Worm (Caenorhabditis elegans) whole organism, late embryonic: ENCODE results near the gene pqn-51.

Source experiments
- K02D7.2 ChIP-seq: sonication (generic microtip); optimal IDR thresholded peaks from 2 replicates; lab custom pipeline; 2017; ENCODE audit warnings: mild to moderate bottlenecking, missing genetic modification characterization, missing compliant biosample characterization
- Y22D7AL.16 ChIP-seq: sonication (generic microtip); optimal IDR thresholded peaks from 2 replicates; lab custom pipeline; 2016; ENCODE audit warnings: missing genetic modification characterization, missing compliant biosample characterization
- ahr-1 ChIP-seq: sonication (generic microtip); optimal IDR thresholded peaks from 2 replicates; lab custom pipeline; 2016; ENCODE audit warnings: missing genetic modification characterization, missing compliant biosample characterization
- ama-1 ChIP-seq: fragments of 150-350 bp; optimal IDR thresholded peaks from 2 replicates; lab custom pipeline; 2014
- ceh-14 ChIP-seq: sonication (generic microtip); optimal IDR thresholded peaks from 2 replicates; lab custom pipeline; 2016; ENCODE audit warnings: missing genotype, missing genetic modification characterization, missing compliant biosample characterization
- ceh-18 ChIP-seq: sonication (generic microtip); optimal IDR thresholded peaks from 2 replicates; lab custom pipeline; 2016; ENCODE audit warnings: missing genetic modification characterization, missing compliant biosample characterization
- ceh-19 ChIP-seq: fragments of 200-800 bp; sonication (Bioruptor generic); optimal IDR thresholded peaks from 2 replicates; lab custom pipeline; 2018; ENCODE audit warnings: mild to moderate bottlenecking, missing genetic modification characterization, missing compliant biosample characterization
- ceh-24 ChIP-seq: sonication (generic microtip); optimal IDR thresholded peaks from 2 replicates; lab custom pipeline; 2016; ENCODE audit warnings: mild to moderate bottlenecking, missing genetic modification characterization, missing compliant biosample characterization
- ceh-30 ChIP-seq: fragments of 150-350 bp; optimal IDR thresholded peaks from 2 replicates; lab custom pipeline; 2014; ENCODE audit warnings: missing biosample characterization, missing genetic modification characterization
- ceh-34 ChIP-seq: sonication (generic microtip); optimal IDR thresholded peaks from 2 replicates; lab custom pipeline; 2016; ENCODE audit warnings: mild to moderate bottlenecking, missing genetic modification characterization, missing compliant biosample characterization
- ceh-45 ChIP-seq: fragments of 200-800 bp; sonication (Bioruptor generic); IDR thresholded peaks from 2 replicates; pipeline ENCODE4 v1.3.6; 2022; ENCODE audit warnings: missing genetic modification reagents, missing genetic modification characterization, missing compliant biosample characterization
- ceh-6 ChIP-seq: fragments of 200-800 bp; sonication (Bioruptor generic); optimal IDR thresholded peaks from 2 replicates; lab custom pipeline; 2018; ENCODE audit warnings: mild to moderate bottlenecking, missing genetic modification characterization, missing compliant biosample characterization
- ceh-9 ChIP-seq: sonication (generic microtip); optimal IDR thresholded peaks from 2 replicates; lab custom pipeline; 2016; ENCODE audit warnings: mild to moderate bottlenecking, missing genetic modification characterization, inconsistent platforms, missing compliant biosample characterization
- dmd-4 ChIP-seq: sonication (generic microtip); optimal IDR thresholded peaks from 2 replicates; lab custom pipeline; 2016; ENCODE audit warnings: borderline replicate concordance, missing genetic modification characterization, missing compliant biosample characterization
- elt-2 ChIP-seq: sonication (generic microtip); optimal IDR thresholded peaks from 2 replicates; lab custom pipeline; 2016; ENCODE audit warnings: missing genetic modification reagents, missing genetic modification characterization, missing compliant biosample characterization
- ets-4 ChIP-seq: sonication (generic microtip); optimal IDR thresholded peaks from 2 replicates; lab custom pipeline; 2016; ENCODE audit warnings: missing genetic modification characterization, missing compliant biosample characterization
- fax-1 ChIP-seq: sonication (generic microtip); optimal IDR thresholded peaks from 2 replicates; lab custom pipeline; 2016; ENCODE audit warnings: missing genotype, missing genetic modification characterization, missing compliant biosample characterization
- fkh-10 ChIP-seq: fragments of 150-350 bp; optimal IDR thresholded peaks from 2 replicates; lab custom pipeline; 2014; ENCODE audit warnings: missing biosample characterization, missing genetic modification reagents, missing genetic modification characterization
- gmeb-2 ChIP-seq: sonication (generic microtip); optimal IDR thresholded peaks from 2 replicates; lab custom pipeline; 2016; ENCODE audit warnings: missing genetic modification characterization, inconsistent platforms, missing compliant biosample characterization
- hlh-30 ChIP-seq: sonication (generic microtip); optimal IDR thresholded peaks from 2 replicates; lab custom pipeline; 2017; ENCODE audit warnings: antibody characterized with exemption, missing genetic modification characterization, missing compliant biosample characterization; ENCODE audit not compliant: insufficient read depth
- hlh-8 ChIP-seq: sonication (generic microtip); optimal IDR thresholded peaks from 2 replicates; lab custom pipeline; 2016; ENCODE audit warnings: missing genotype, missing genetic modification characterization, missing compliant biosample characterization
- nhr-232 ChIP-seq: sonication (generic microtip); optimal IDR thresholded peaks from 2 replicates; lab custom pipeline; 2016; ENCODE audit warnings: missing genetic modification characterization, missing compliant biosample characterization
- odd-2 ChIP-seq: sonication (generic microtip); optimal IDR thresholded peaks from 2 replicates; lab custom pipeline; 2017; ENCODE audit warnings: antibody characterized with exemption, mild to moderate bottlenecking, missing genetic modification characterization, missing compliant biosample characterization
- pag-3 ChIP-seq: sonication (generic microtip); optimal IDR thresholded peaks from 2 replicates; lab custom pipeline; 2016; ENCODE audit warnings: missing compliant biosample characterization, missing genetic modification characterization, borderline replicate concordance
- pat-9 ChIP-seq: fragments of 200-800 bp; sonication (Bioruptor generic); optimal IDR thresholded peaks from 2 replicates; lab custom pipeline; 2018; ENCODE audit warnings: mild to moderate bottlenecking, missing genetic modification characterization, moderate library complexity, missing compliant biosample characterization
- pax-1 ChIP-seq: fragments of 150-350 bp; optimal IDR thresholded peaks from 2 replicates; lab custom pipeline; 2014; ENCODE audit warnings: missing biosample characterization, missing genetic modification characterization
- pha-2 ChIP-seq: sonication (generic microtip); optimal IDR thresholded peaks from 2 replicates; lab custom pipeline; 2017; ENCODE audit warnings: mild to moderate bottlenecking, missing genetic modification characterization, missing compliant biosample characterization
- pros-1 ChIP-seq: fragments of 150-350 bp; optimal IDR thresholded peaks from 2 replicates; lab custom pipeline; 2014; ENCODE audit warnings: missing biosample characterization, missing genetic modification reagents, missing genetic modification characterization
- rnt-1 ChIP-seq: sonication (generic microtip); optimal IDR thresholded peaks from 2 replicates; lab custom pipeline; 2016; ENCODE audit warnings: missing genetic modification characterization, missing compliant biosample characterization
- sdc-2 ChIP-seq: sonication (generic microtip); optimal IDR thresholded peaks from 2 replicates; lab custom pipeline; 2016; ENCODE audit warnings: missing genotype, missing genetic modification characterization, missing compliant biosample characterization
- sox-4 ChIP-seq: sonication (generic microtip); optimal IDR thresholded peaks from 2 replicates; lab custom pipeline; 2017; ENCODE audit warnings: mild to moderate bottlenecking, missing genetic modification characterization, inconsistent platforms, missing compliant biosample characterization
- syd-9 ChIP-seq: sonication (generic microtip); optimal IDR thresholded peaks from 2 replicates; lab custom pipeline; 2016; ENCODE audit warnings: mild to moderate bottlenecking, missing genetic modification characterization, moderate library complexity, missing compliant biosample characterization
- tbx-2 ChIP-seq: sonication (generic microtip); optimal IDR thresholded peaks from 2 replicates; lab custom pipeline; 2016; ENCODE audit warnings: missing genetic modification characterization, missing compliant biosample characterization
- tbx-7 ChIP-seq: sonication (generic microtip); optimal IDR thresholded peaks from 2 replicates; lab custom pipeline; 2016; ENCODE audit warnings: missing genotype, missing genetic modification characterization, missing compliant biosample characterization
- unc-3 ChIP-seq, 2 experiments: fragments of 200-800 bp in 1 of 2; sonication (Bioruptor generic) in 1 of 2; sonication (generic microtip) in 1 of 2; conservative IDR thresholded peaks in 1 of 2; optimal IDR thresholded peaks in 1 of 2; 2 replicates each; pipeline versions ENCODE4 v1.3.6 to Lab custom; 2016 to 2022; ENCODE audit warnings: missing compliant biosample characterization in 2 of 2, missing genetic modification characterization in 2 of 2, missing genetic modification reagents in 1 of 2
- unc-42 ChIP-seq: sonication (generic microtip); optimal IDR thresholded peaks from 2 replicates; lab custom pipeline; 2016; ENCODE audit warnings: missing genotype, missing genetic modification characterization, missing compliant biosample characterization
- zip-5 ChIP-seq: sonication (generic microtip); optimal IDR thresholded peaks from 2 replicates; lab custom pipeline; 2016; ENCODE audit warnings: missing genetic modification characterization, missing compliant biosample characterization
- ztf-16 ChIP-seq: sonication (generic microtip); optimal IDR thresholded peaks from 2 replicates; lab custom pipeline; 2017; ENCODE audit warnings: missing genetic modification characterization, missing compliant biosample characterization

The pqn-51 gene

DNA sequence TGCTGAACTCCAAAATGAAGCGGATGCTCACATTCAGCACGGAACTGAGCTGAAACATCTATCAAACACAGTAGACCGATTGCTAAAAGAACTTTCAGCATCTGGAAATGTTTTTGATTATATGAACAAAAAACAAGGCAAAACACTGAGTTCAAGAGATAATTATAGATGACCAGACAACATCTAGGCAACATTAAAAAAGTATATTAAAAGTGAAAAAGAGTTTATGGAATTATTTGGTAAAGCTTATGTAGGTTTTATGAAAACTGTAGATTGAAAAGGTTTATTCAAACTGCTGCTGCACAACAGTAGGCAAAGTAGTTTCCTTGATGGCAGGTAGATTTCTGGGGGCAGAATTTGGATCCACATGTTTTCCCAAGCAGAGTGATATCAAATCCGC, 13.0 kb upstream of the pqn-51 start, which contains the start of gene K11D12.7 (continued):
- no peak for TF ChIP-seq K02D7.2 (tag; lab: Kevin White, UChicago)

DNA sequence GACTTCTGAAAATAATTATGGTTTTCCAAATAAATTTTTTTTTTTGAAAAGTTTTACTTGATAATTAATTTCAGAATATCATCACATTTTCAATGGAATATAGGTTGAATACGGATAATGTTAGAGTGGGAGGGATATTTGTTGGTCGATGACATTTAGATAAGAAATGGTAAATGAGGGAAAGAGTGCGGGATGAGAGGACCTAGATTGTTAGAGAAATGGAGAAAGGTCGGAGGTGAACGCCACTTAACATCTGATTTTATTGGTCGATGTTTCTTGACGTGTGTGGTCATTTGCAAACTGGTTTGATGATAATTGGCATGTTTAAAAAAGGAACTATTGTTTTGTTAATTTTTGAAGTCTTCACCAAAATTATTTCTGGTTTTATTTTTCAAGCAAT, 11.0 kb upstream of the pqn-51 start:
- TF ChIP-seq unc-3 (GFP tag; conservative IDR thresholded peaks at IDR 0.05; lab: Robert Waterston, UW) (no peak), unc-3 (tag; optimal IDR thresholded peaks at IDR 0.05; lab: Kevin White, UChicago) (no peak), odd-2 (tag; lab: Kevin White, UChicago) (no peak), ceh-19 (no peak), Y22D7AL.16 (tag; lab: Kevin White, UChicago) (no peak), zip-5 (tag; lab: Kevin White, UChicago) (no peak)

DNA sequence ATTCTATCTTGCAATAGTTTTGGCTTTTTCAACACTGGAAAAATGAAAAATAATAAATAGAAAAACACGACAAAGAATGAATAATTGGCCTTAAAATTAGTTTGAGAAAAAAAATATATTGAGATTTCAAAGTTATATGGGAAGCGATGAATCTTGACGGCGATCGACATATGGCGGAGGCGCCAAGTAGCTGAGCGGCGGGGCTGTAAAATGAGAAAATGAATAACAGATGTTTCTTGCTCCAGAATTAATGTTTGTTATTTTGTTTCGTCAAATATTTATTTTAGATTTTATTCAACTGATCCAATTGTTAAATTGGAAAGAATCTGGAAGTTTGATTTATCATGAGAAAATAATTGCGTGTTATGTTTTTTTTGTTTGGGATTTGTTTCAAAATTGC, 9.8 kb upstream of the pqn-51 start, which contains the start of gene K11D12.11:
TSS of gene K11D12.11 (minus strand) at position 42 of the 400 bp plus-strand sequence.
- TF ChIP-seq pax-1: no peak
- TF ChIP-seq hlh-8 (tag; lab: Kevin White, UChicago): peak; percentile 75

DNA sequence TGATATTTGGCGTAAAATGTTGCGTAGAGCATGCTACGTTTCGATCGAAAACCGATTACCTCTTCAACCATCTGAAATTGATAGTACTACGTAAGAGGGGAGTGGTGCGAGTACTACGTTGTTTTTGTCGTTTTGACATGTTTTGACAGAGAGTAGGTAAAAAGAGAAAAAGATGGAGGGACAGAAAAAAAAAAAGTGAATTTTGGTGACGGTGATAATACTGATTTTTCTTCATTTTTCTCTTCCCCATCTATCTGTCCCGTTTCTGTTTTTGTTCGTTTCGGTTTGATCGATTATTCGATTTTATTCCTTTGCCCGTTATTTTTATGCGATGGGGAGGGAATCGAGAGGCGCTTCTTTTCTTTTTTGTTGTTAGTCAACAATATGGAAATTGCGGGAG, 8.5 kb upstream of the pqn-51 start, which contains the start of gene K11D12.8:
TSS of gene K11D12.8 (minus strand) at position 77 of the 400 bp plus-strand sequence.
- TF ChIP-seq ceh-34 (tag; lab: Kevin White, UChicago) (no peak), ceh-19 (no peak), ceh-45 (GFP tag; lab: Robert Waterston, UW) (no peak), ama-1 (no peak), fkh-10 (GFP tag; lab: Kevin White, UChicago) (no peak)

DNA sequence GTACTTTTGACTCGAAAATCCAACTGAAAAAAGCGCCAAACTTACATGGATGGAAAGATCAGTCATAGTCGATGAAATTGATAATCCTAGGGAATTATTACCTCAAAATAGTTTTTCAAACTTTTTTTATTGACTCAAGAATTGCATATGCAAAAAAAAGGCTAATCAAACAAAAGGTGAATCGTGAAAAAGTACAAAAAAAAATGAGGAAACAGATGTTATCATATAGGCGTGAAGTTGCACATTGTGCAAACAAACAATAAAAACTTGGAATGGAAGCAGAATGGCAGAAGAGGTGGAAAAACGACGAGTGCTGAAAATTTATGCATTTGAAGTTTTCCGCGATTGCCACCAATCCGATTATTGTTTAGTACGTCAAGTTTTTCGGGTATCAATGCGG, 3.3 kb upstream of the pqn-51 start, which contains the start of gene exc-14:
TSS of gene exc-14 (minus strand) at position 101 of the 400 bp plus-strand sequence.
- TF ChIP-seq ets-4 (tag; lab: Kevin White, UChicago): no peak
- TF ChIP-seq unc-42: no peak
- TF ChIP-seq ceh-18 (tag; lab: Kevin White, UChicago): no peak
- TF ChIP-seq tbx-2 (tag; lab: Kevin White, UChicago): no peak
- TF ChIP-seq pat-9 (tag; lab: Kevin White, UChicago): no peak
- TF ChIP-seq sox-4 (tag; lab: Kevin White, UChicago): no peak
- no peak for TF ChIP-seq fax-1 (tag; lab: Kevin White, UChicago)
- no peak for TF ChIP-seq hlh-30 (tag; lab: Kevin White, UChicago)
- TF ChIP-seq rnt-1: no peak
- TF ChIP-seq pros-1: no peak
- no peak for TF ChIP-seq ceh-30 (tag; lab: Kevin White, UChicago)
- no peak for TF ChIP-seq pag-3 (tag; lab: Kevin White, UChicago)
- no peak for TF ChIP-seq gmeb-2 (tag; lab: Kevin White, UChicago)
- TF ChIP-seq pha-2 (tag; lab: Kevin White, UChicago): no peak
- TF ChIP-seq ceh-9 (tag; lab: Kevin White, UChicago): no peak
- TF ChIP-seq syd-9: no peak
- no peak for TF ChIP-seq sdc-2 (tag; lab: Kevin White, UChicago)
- no peak for TF ChIP-seq tbx-7 (tag; lab: Kevin White, UChicago)
- TF ChIP-seq ceh-45 (GFP tag; lab: Robert Waterston, UW): no peak

DNA sequence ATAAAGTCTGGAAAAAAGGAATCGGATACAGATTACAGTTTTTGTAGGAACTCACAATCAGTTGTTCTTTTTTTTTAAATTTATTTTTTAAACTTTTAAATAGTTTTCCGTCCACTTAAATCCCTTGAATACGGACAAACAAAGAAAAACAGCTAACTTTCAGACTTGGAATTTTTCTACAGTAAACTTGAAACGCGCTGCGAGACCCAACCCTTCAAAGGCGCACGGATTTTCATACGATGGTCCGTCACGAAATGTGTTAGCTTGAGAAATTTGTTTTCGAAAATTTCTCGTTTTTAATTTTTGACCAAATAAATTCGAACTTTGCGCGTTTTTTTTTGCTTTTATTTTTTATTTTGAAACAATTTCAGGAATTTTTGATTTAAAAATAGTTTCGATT, 2.8 kb upstream of the pqn-51 start:
- TF ChIP-seq zip-5 (tag; lab: Kevin White, UChicago) (no peak), unc-3 (GFP tag; conservative IDR thresholded peaks at IDR 0.05; lab: Robert Waterston, UW) (no peak), unc-3 (tag; optimal IDR thresholded peaks at IDR 0.05; lab: Kevin White, UChicago) (no peak), nhr-232 (tag; lab: Kevin White, UChicago) (no peak), ceh-24 (tag; lab: Kevin White, UChicago) (no peak), pag-3 (tag; lab: Kevin White, UChicago) (no peak), ama-1 (no peak), ztf-16 (tag; lab: Kevin White, UChicago) (no peak), ceh-14 (no peak), ets-4 (tag; lab: Kevin White, UChicago) (no peak), fax-1 (tag; lab: Kevin White, UChicago) (no peak), ceh-19 (no peak), elt-2 (tag; lab: Kevin White, UChicago) (no peak), ahr-1 (tag; lab: Kevin White, UChicago) (no peak), ceh-45 (GFP tag; lab: Robert Waterston, UW) (no peak), ceh-9 (tag; lab: Kevin White, UChicago) (no peak), dmd-4 (tag; lab: Kevin White, UChicago) (no peak), ceh-6 (GFP tag; lab: Kevin White, UChicago) (no peak), hlh-8 (tag; lab: Kevin White, UChicago) (no peak)
